Worm (Caenorhabditis elegans): ENCODE results near the gene F53A3.7.

The F53A3.7 gene

DNA sequence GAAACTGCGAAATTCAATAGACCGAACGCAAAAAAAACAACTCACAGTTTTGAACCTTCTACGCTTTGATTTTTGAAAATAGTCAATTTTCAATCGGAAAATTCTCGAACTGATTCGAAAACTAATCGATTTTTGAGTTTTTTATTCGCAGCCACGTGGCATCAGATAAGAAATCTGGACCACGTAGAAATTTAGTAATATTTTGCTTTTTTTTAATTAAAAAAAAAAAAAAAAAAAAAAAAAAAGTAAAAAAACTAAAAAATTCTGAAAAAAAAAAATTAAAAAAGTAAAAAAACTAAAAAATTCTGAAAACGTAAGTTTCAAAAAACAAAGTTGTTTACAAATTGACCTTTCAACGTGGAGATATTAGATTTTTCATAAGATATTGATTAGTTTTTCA is 25.3 kb downstream of the F53A3.7 start, which contains the start of gene R155.3:
TSS of gene R155.3 (minus strand) at position 101 of the 400 bp plus-strand sequence.
- TF ChIP-seq hlh-1 (tag; optimal IDR thresholded peaks at IDR 0.05) (no peak), pha-4 (tag; optimal IDR thresholded peaks at IDR 0.05) (no peak), ceh-83 (GFP tag; optimal IDR thresholded peaks at IDR 0.05) (no peak), lsy-2 (tag; optimal IDR thresholded peaks at IDR 0.05) (no peak), sptf-1 (tag; optimal IDR thresholded peaks at IDR 0.05) (no peak), elt-1 (tag; optimal IDR thresholded peaks at IDR 0.05; ENCODE audit: borderline replicate concordance, insufficient read depth) (no peak), lin-13 (tag; optimal IDR thresholded peaks at IDR 0.05) (no peak), zip-8 (tag; optimal IDR thresholded peaks at IDR 0.05) (no peak), nhr-76 (tag; optimal IDR thresholded peaks at IDR 0.05) (no peak), snpc-4 (tag; optimal IDR thresholded peaks at IDR 0.05) (no peak), nhr-237 (tag; optimal IDR thresholded peaks at IDR 0.05) (no peak), ceh-39 (tag; optimal IDR thresholded peaks at IDR 0.05) (no peak), mls-2 (tag; optimal IDR thresholded peaks at IDR 0.05) (no peak), flh-1 (GFP tag; optimal IDR thresholded peaks at IDR 0.05) (no peak)

DNA sequence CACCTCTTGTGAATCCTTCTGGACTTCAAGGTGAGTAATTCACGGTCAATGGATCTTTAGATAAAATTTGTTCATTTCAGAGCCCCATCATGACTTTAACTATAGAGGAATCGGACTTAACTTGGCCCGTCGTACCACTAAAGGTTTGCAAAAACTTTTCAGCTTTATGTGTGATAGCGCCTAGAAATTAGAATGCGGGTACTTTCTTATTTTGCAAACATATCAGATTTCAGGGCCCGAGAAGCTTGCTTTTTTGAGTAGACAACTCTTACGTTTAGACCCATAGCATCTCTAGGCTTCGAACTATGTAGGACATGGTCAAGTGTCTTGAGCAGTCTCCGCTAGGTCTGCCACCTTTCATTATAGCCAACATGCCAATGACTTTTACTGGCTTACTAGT is 26.1 kb downstream of the F53A3.7 start:
- TF ChIP-seq ceh-39 (tag; optimal IDR thresholded peaks at IDR 0.05) (no peak), blmp-1 (tag; optimal IDR thresholded peaks at IDR 0.05) (no peak), lin-32 (GFP tag; optimal IDR thresholded peaks at IDR 0.05) (no peak), ham-2 (GFP tag; optimal IDR thresholded peaks at IDR 0.05) (no peak), M03D4.4 (tag; optimal IDR thresholded peaks at IDR 0.05) (no peak), cnd-1 (tag; optimal IDR thresholded peaks at IDR 0.05) (no peak), tbx-8 (GFP tag; optimal IDR thresholded peaks at IDR 0.05) (no peak), lsy-2 (tag; optimal IDR thresholded peaks at IDR 0.05) (no peak), nhr-76 (tag; optimal IDR thresholded peaks at IDR 0.05) (no peak), nhr-237 (tag; optimal IDR thresholded peaks at IDR 0.05) (no peak), lin-13 (tag; optimal IDR thresholded peaks at IDR 0.05) (no peak), ceh-43 (GFP tag; optimal IDR thresholded peaks at IDR 0.05) (no peak)

DNA sequence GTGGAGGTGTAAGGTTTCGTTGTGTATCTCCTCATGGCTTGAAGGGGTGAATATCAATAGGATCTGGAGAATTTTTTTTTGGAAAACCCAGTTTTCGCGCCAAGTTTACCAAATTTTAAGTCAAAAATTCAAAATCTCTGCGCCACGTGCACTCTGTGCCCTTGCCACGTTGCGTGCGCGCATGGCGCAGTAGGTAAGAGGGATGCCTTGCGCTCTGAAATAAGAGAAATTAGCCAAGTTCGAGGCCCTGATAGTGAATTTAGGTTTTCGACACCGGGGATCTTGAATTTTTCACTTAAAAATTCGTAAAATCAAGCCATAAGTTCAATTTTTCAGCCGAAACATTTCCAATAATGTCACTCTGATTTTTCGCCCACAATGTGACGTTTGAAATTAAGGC is 30.1 kb downstream of the F53A3.7 start:
- TF ChIP-seq cnd-1 (tag; optimal IDR thresholded peaks at IDR 0.05) (no peak), nhr-237 (tag; optimal IDR thresholded peaks at IDR 0.05) (no peak), unc-62 (GFP tag; optimal IDR thresholded peaks at IDR 0.05) (no peak), tbx-8 (GFP tag; optimal IDR thresholded peaks at IDR 0.05) (no peak), hlh-1 (tag; optimal IDR thresholded peaks at IDR 0.05) (no peak), unc-39 (tag; optimal IDR thresholded peaks at IDR 0.05) (no peak), pha-4 (tag; optimal IDR thresholded peaks at IDR 0.05) (no peak), ceh-43 (GFP tag; optimal IDR thresholded peaks at IDR 0.05) (no peak), snpc-4 (tag; optimal IDR thresholded peaks at IDR 0.05) (no peak), flh-1 (GFP tag; optimal IDR thresholded peaks at IDR 0.05) (no peak), lsy-2 (tag; optimal IDR thresholded peaks at IDR 0.05) (no peak), sem-2 (GFP tag; optimal IDR thresholded peaks at IDR 0.05) (no peak)

DNA sequence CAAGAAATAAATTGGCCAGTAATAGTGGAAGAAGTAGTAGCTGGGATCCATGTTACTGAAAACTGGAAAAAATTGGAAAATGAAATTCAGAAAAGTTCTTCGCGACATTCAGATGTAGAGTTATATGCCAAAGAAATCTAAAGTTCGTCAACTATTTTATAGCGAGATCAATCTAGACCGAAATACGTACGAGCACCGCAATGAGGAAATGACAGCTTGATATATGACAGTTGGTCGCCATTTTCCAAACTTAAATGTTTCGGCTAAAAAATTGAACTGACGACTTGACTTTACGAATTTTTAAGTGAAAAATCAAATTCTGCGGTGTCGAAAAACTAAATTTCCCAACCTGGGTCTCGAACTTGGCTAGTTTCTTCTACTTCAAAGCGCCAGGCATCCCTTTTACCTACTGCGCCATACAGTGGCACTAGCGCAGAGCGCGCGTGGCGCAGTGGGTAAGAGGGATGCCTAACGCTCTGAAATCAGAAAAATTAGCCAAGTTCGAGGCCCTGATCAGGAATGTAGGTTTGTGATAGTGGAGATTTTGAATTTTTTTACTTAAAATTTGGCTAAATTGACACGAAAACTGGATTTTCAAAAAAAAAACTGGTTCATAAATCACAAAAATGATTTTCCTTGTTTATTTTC is 31.4 kb downstream of the F53A3.7 start, which contains the start of gene srd-66:
TSS of gene srd-66 (minus strand) at position 51 of the 648 bp plus-strand sequence.
- TF ChIP-seq unc-120 (tag; optimal IDR thresholded peaks at IDR 0.05; ENCODE audit: poor library complexity, severe bottlenecking): no peak
- no peak for TF ChIP-seq unc-39 (tag; optimal IDR thresholded peaks at IDR 0.05)
- TF ChIP-seq nhr-76 (tag; optimal IDR thresholded peaks at IDR 0.05): no peak
- no peak for TF ChIP-seq lsy-2 (tag; optimal IDR thresholded peaks at IDR 0.05)
- TF ChIP-seq elt-3 (tag; optimal IDR thresholded peaks at IDR 0.05): no peak
- TF ChIP-seq nhr-2 (tag; optimal IDR thresholded peaks at IDR 0.05): no peak
- no peak for TF ChIP-seq mls-2 (tag; optimal IDR thresholded peaks at IDR 0.05)

DNA sequence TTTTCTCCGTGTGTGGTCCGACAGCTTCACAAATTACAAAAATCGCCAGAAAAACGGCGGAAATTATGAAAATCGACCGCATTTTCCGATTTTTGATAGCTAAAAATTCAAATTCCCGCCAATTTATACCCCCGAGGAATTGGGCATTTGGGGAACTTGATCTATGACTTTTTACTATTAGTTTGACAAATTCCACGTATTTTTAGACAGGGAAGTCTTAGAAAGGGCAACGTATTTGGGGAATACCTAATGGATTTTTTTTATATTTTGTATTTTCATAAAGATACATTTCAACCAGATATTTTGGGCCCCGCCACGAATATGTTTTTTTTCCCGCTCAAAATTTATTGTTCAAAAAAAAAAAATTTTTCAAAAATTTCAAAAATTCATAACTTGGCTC is 33.5 kb downstream of the F53A3.7 start, which contains the start of gene Y39A3B.7:
TSS of gene Y39A3B.7 (minus strand) at position 101 of the 400 bp plus-strand sequence.
- TF ChIP-seq hlh-1 (tag; optimal IDR thresholded peaks at IDR 0.05) (no peak), bed-3 (GFP tag; optimal IDR thresholded peaks at IDR 0.05) (no peak), pha-4 (tag; optimal IDR thresholded peaks at IDR 0.05) (no peak), ceh-83 (GFP tag; optimal IDR thresholded peaks at IDR 0.05) (no peak), unc-62 (GFP tag; optimal IDR thresholded peaks at IDR 0.05) (no peak), cnd-1 (tag; optimal IDR thresholded peaks at IDR 0.05) (no peak), mab-5 (tag; optimal IDR thresholded peaks at IDR 0.05) (no peak), tbx-8 (GFP tag; optimal IDR thresholded peaks at IDR 0.05) (no peak), unc-39 (tag; optimal IDR thresholded peaks at IDR 0.05) (no peak), lin-13 (tag; optimal IDR thresholded peaks at IDR 0.05) (no peak), ces-1 (GFP tag; optimal IDR thresholded peaks at IDR 0.05) (no peak), nhr-237 (tag; optimal IDR thresholded peaks at IDR 0.05) (no peak), nhr-76 (tag; optimal IDR thresholded peaks at IDR 0.05) (no peak)

Data from whole organism, mixed stage, embryonic.